Fruit fly (Drosophila melanogaster): Measurements from ENCODE around the gene CG7692.

CG7692 gene

DNA sequence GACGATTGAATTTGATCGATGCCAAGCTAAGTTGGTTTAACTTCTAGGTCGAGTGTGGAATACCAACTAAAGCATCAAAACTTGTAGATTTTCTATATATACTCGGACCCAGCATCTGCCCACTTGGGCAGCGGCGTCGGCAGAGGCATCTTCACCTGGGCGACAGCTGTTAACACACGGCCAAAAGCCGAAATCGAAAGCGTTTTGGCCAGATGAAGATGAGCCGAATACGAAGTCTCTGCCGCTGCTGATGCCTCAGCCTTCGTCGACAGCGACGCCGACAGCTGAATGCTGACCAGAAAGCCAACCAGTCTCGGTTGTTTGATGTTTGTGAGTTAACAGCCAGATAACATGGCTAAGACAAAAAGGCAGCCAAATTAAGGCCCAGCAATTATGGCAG is 37.3 kb downstream of the CG7692 start, which contains the start of gene CG13731 (continued):
- TF ChIP-seq Adf1 (GFP tag; IDR thresholded peaks at IDR 0.05), result peak; percentile 82
- no peak for TF ChIP-seq az2 (GFP tag; optimal IDR thresholded peaks at IDR 0.05)
- peak; percentile 30 for TF ChIP-seq Ets65A (GFP tag)
- no peak for TF ChIP-seq Sin3A (optimal IDR thresholded peaks at IDR 0.05)
- TF ChIP-seq CG16779 (GFP tag; IDR thresholded peaks at IDR 0.05), result no peak

DNA sequence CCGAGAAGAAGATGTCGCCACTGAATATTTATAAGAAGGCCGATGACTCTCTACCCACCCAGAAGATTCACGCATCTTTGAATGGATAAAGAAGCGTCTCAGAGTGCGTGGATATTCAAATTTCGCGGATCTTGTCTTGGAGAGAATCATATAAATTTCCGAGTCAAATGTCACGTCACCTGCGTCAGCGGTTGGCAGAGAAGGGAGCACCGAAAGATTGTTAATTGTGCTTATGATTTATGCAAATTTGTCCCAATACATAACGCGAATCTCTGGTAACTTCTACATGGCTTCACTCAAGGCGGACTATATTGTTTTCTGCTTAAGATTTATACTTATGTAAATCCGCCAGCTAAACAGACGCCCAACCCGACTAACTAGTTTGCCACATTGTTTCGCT is 39.5 kb downstream of the CG7692 start:
- peak; percentile 67; the same call in 1 of the 2 replicates for TF ChIP-seq vvl (GFP tag; IDR thresholded peaks at IDR 0.05)
- no peak for TF ChIP-seq CG7556 (GFP tag; optimal IDR thresholded peaks at IDR 0.05)
- TF ChIP-seq Ets65A (GFP tag), result peak; percentile 13
- TF ChIP-seq ase (GFP tag; IDR thresholded peaks at IDR 0.05), result no peak
- no peak for TF ChIP-seq CG2202 (tag; optimal IDR thresholded peaks at IDR 0.05)
- TF ChIP-seq YL-1 (GFP tag; optimal IDR thresholded peaks at IDR 0.05), result no peak
- no peak for TF ChIP-seq fd96Cb (tag; optimal IDR thresholded peaks at IDR 0.05)
- TF ChIP-seq gro (GFP tag; optimal IDR thresholded peaks at IDR 0.05), result no peak
- peak; percentile 26 for TF ChIP-seq sd (tag; optimal IDR thresholded peaks at IDR 0.05)
- TF ChIP-seq Max (GFP tag; optimal IDR thresholded peaks at IDR 0.05), result no peak
- peak; percentile 85 for TF ChIP-seq abd-A (tag; optimal IDR thresholded peaks at IDR 0.05)
- TF ChIP-seq CG8478 (optimal IDR thresholded peaks at IDR 0.05), result no peak
- no peak for TF ChIP-seq CG11504 (tag; optimal IDR thresholded peaks at IDR 0.05)
- TF ChIP-seq CG12769 (tag; optimal IDR thresholded peaks at IDR 0.05), result peak; percentile 65
- TF ChIP-seq CG13894 (tag; optimal IDR thresholded peaks at IDR 0.05), result peak; percentile 68
- TF ChIP-seq chinmo (GFP tag; IDR thresholded peaks at IDR 0.05; ENCODE audit: partially characterized antibody), result peak; percentile 90; the same call in 2 of the 4 replicates

- TF ChIP-seq E2f2 (GFP tag; IDR thresholded peaks at IDR 0.05), result no peak
- peak in 1 of 2 experiments; percentile 63 for TF ChIP-seq Pdp1 (GFP tag; optimal IDR thresholded peaks at IDR 0.05)
- TF ChIP-seq Blimp-1 (GFP tag; optimal IDR thresholded peaks at IDR 0.05), result peak; percentile 70
Observed at dm6 chr3L:17392412-17392811, 40.8 kb downstream of the CG7692 start.

dm6 chr3L:17393098-17393497 is 41.5 kb downstream of the CG7692 start:
- TF ChIP-seq TFAM (GFP tag; optimal IDR thresholded peaks at IDR 0.05) (no peak), CG13894 (tag; optimal IDR thresholded peaks at IDR 0.05) (peak; percentile 82), wor (GFP tag; IDR thresholded peaks at IDR 0.05) (no peak), CG3281 (GFP tag; optimal IDR thresholded peaks at IDR 0.05) (no peak), Hsf (GFP tag; optimal IDR thresholded peaks at IDR 0.05) (no peak), CG12236 (GFP tag; optimal IDR thresholded peaks at IDR 0.05) (no peak), cato (GFP tag; optimal IDR thresholded peaks at IDR 0.05; ENCODE audit: borderline replicate concordance) (no peak), abd-A (tag; optimal IDR thresholded peaks at IDR 0.05) (peak; percentile 67), CG2875 (GFP tag; optimal IDR thresholded peaks at IDR 0.05) (no peak), sc (optimal IDR thresholded peaks at IDR 0.05) (no peak), sc (GFP tag; optimal IDR thresholded peaks at IDR 0.05) (no peak), gcm (GFP tag; optimal IDR thresholded peaks at IDR 0.05) (no peak), her (GFP tag; optimal IDR thresholded peaks at IDR 0.05) (no peak), CG10462 (GFP tag; optimal IDR thresholded peaks at IDR 0.05) (no peak), tgo (GFP tag; IDR thresholded peaks at IDR 0.05) (no peak), CG12219 (GFP tag; optimal IDR thresholded peaks at IDR 0.05) (no peak), CG6254 (GFP tag; optimal IDR thresholded peaks at IDR 0.05) (no peak), CG1024 (GFP tag; IDR thresholded peaks at IDR 0.05) (no peak), Abd-B (GFP tag; optimal IDR thresholded peaks at IDR 0.05) (no peak), Med (GFP tag) (no peak), Drgx (GFP tag; IDR thresholded peaks at IDR 0.05) (no peak), CG10267 (tag; optimal IDR thresholded peaks at IDR 0.05) (no peak), chinmo (GFP tag; IDR thresholded peaks at IDR 0.05; ENCODE audit: partially characterized antibody) (peak; percentile 68; the same call in 1 of the 4 replicates), CG9797 (GFP tag; optimal IDR thresholded peaks at IDR 0.05) (no peak), nmo (GFP tag; optimal IDR thresholded peaks at IDR 0.05) (no peak)

All from whole organism, embryonic.